Worm (Caenorhabditis elegans) whole organism, midembryonic: ENCODE measurements around the gene M02F4.2.

Experiments used
- cog-1 ChIP-seq: sonication (generic microtip); optimal IDR thresholded peaks from 2 replicates; lab custom pipeline; 2016; ENCODE audit warnings: missing genetic modification characterization, missing compliant biosample characterization
- med-1 ChIP-seq: sonication (generic microtip); optimal IDR thresholded peaks from 2 replicates; lab custom pipeline; 2017; ENCODE audit warnings: missing genetic modification characterization, mild to moderate bottlenecking, missing compliant biosample characterization, antibody characterized with exemption, missing genetic modification reagents; ENCODE audit not compliant: insufficient read depth
- ref-1 ChIP-seq: fragments of 200-800 bp; sonication (Bioruptor generic); conservative IDR thresholded peaks from 2 replicates; pipeline ENCODE4 v1.3.6; 2022; ENCODE audit warnings: missing genetic modification reagents, missing genetic modification characterization, missing compliant biosample characterization
- tab-1 ChIP-seq: fragments of 200-800 bp; sonication (Bioruptor generic); IDR thresholded peaks from 2 replicates; pipeline ENCODE4 v1.3.6; 2022; ENCODE audit warnings: missing genetic modification characterization, missing compliant biosample characterization
- ztf-23 ChIP-seq: fragments of 200-800 bp; sonication (Bioruptor generic); IDR thresholded peaks from 2 replicates; pipeline ENCODE4 v1.3.6; 2022; ENCODE audit warnings: missing genetic modification reagents, missing genetic modification characterization, missing compliant biosample characterization

DNA sequence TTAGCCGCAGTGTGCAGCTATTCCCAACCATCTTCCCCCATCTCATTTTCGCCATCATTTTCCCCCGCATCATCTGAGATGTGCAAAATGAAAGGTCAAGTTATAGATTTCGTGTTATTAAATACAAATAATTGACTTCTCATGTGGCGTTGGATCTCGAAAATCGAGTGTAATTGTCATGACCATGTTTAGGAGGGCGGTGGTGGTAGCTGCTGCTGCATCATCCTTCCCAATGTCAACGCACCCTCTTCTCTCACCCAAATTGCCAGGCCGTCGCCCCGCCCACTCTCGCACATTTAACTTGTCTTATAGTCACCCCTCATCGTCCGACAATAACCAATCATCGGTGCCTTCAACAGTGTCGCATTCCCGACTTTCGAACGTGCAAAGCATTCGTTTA lies 29.2 kb upstream of the M02F4.2 start, which contains the start of gene ceh-30:
- TF ChIP-seq cog-1 (tag; lab: Kevin White, UChicago) (no peak), med-1 (GFP tag; lab: Kevin White, UChicago) (no peak), ztf-23 (no peak), ref-1 (GFP tag; lab: Robert Waterston, UW) (no peak), tab-1 (no peak)
